Worm (Caenorhabditis elegans) whole organism, young adult: ENCODE data around the gene cks-1.

Source experiments
- B0261.1 ChIP-seq: sonication (generic microtip); optimal IDR thresholded peaks from 2 replicates; lab custom pipeline; 2016; ENCODE audit warnings: mild to moderate bottlenecking, missing genetic modification characterization, moderate library complexity, missing compliant biosample characterization
- F22D6.2 ChIP-seq: sonication (generic microtip); optimal IDR thresholded peaks from 2 replicates; lab custom pipeline; 2016; ENCODE audit warnings: mild to moderate bottlenecking, missing genetic modification characterization, missing compliant biosample characterization
- F39B2.1 ChIP-seq: fragments of 200-800 bp; sonication (Bioruptor generic); IDR thresholded peaks from 2 replicates; pipeline ENCODE4 v1.3.6; 2022; ENCODE audit warnings: missing genetic modification reagents, missing genetic modification characterization, missing compliant biosample characterization
- K11D2.4 ChIP-seq: fragments of 200-800 bp; sonication (Bioruptor generic); IDR thresholded peaks from 2 replicates; pipeline ENCODE4 v1.3.6; 2022; ENCODE audit warnings: missing genetic modification reagents, missing genetic modification characterization, missing compliant biosample characterization
- K12H6.12 ChIP-seq: fragments of 200-800 bp; sonication (Bioruptor generic); optimal IDR thresholded peaks from 2 replicates; lab custom pipeline; 2018; ENCODE audit warnings: mild to moderate bottlenecking, missing genetic modification characterization, missing compliant biosample characterization
- Y56A3A.18 ChIP-seq: fragments of 200-800 bp; sonication (Bioruptor generic); IDR thresholded peaks from 2 replicates; pipeline ENCODE4 v1.3.6; 2022; ENCODE audit warnings: missing genetic modification reagents, missing genetic modification characterization, missing compliant biosample characterization
- Y79H2A.3 ChIP-seq: fragments of 200-800 bp; sonication (Bioruptor generic); conservative IDR thresholded peaks from 2 replicates; pipeline ENCODE4 v1.3.6; 2022; ENCODE audit warnings: missing genetic modification reagents, missing genetic modification characterization, missing compliant biosample characterization
- ZK185.1 ChIP-seq: sonication (generic microtip); optimal IDR thresholded peaks from 2 replicates; lab custom pipeline; 2016; ENCODE audit warnings: mild to moderate bottlenecking, missing genetic modification characterization, missing compliant biosample characterization; ENCODE audit not compliant: poor library complexity, severe bottlenecking
- akir-1 ChIP-seq: fragments of 200-800 bp; sonication (Bioruptor generic); optimal IDR thresholded peaks from 2 replicates; lab custom pipeline; 2018; ENCODE audit warnings: mild to moderate bottlenecking, missing genetic modification characterization, moderate library complexity, missing compliant biosample characterization
- aptf-3 ChIP-seq: fragments of 200-800 bp; sonication (Bioruptor generic); IDR thresholded peaks from 2 replicates; pipeline ENCODE4 v1.3.6; 2022; ENCODE audit warnings: missing genetic modification characterization, missing compliant biosample characterization
- attf-3 ChIP-seq: fragments of 200-800 bp; sonication (Bioruptor generic); conservative IDR thresholded peaks from 2 replicates; pipeline ENCODE4 v1.3.6; 2022; ENCODE audit warnings: missing genetic modification reagents, missing genetic modification characterization, missing compliant biosample characterization
- attf-5 ChIP-seq: fragments of 200-800 bp; sonication (Bioruptor generic); optimal IDR thresholded peaks from 2 replicates; lab custom pipeline; 2018; ENCODE audit warnings: mild to moderate bottlenecking, missing genetic modification characterization, missing compliant biosample characterization
- attf-6 ChIP-seq: fragments of 200-800 bp; sonication (Bioruptor generic); IDR thresholded peaks from 2 replicates; pipeline ENCODE4 v1.3.6; 2022; ENCODE audit warnings: missing genetic modification reagents, missing genetic modification characterization, missing compliant biosample characterization
- ccch-3 ChIP-seq: fragments of 200-800 bp; sonication (Bioruptor generic); optimal IDR thresholded peaks from 2 replicates; lab custom pipeline; 2018; ENCODE audit warnings: mild to moderate bottlenecking, missing genetic modification characterization, missing compliant biosample characterization
- cebp-1 ChIP-seq, 2 experiments: fragments of 200-800 bp in 1 of 2; sonication (Bioruptor generic) in 1 of 2; sonication (generic microtip) in 1 of 2; IDR thresholded peaks in 1 of 2; optimal IDR thresholded peaks in 1 of 2; 2 replicates each; pipeline versions ENCODE4 v1.3.6 to Lab custom; 2017 to 2022; ENCODE audit warnings: missing compliant biosample characterization in 2 of 2, missing genetic modification characterization in 2 of 2, mild to moderate bottlenecking in 1 of 2, missing genetic modification reagents in 1 of 2, moderate library complexity in 1 of 2
- ceh-58 ChIP-seq: fragments of 200-800 bp; sonication (Bioruptor generic); IDR thresholded peaks from 2 replicates; pipeline ENCODE4 v1.3.6; 2022; ENCODE audit warnings: missing genetic modification characterization, missing compliant biosample characterization
- dpff-1 ChIP-seq: sonication (generic microtip); optimal IDR thresholded peaks from 2 replicates; lab custom pipeline; 2017; ENCODE audit warnings: mild to moderate bottlenecking, missing genetic modification characterization, missing compliant biosample characterization
- egl-44 ChIP-seq: fragments of 200-800 bp; sonication (Bioruptor generic); IDR thresholded peaks from 2 replicates; pipeline ENCODE4 v1.3.6; 2022; ENCODE audit warnings: missing genetic modification reagents, missing genetic modification characterization, missing compliant biosample characterization
- ets-4 ChIP-seq: fragments of 200-800 bp; sonication (Bioruptor generic); optimal IDR thresholded peaks from 2 replicates; lab custom pipeline; 2018; ENCODE audit warnings: mild to moderate bottlenecking, missing genetic modification characterization, missing compliant biosample characterization
- gei-17 ChIP-seq: fragments of 200-800 bp; sonication (Bioruptor generic); optimal IDR thresholded peaks from 2 replicates; lab custom pipeline; 2018; ENCODE audit warnings: mild to moderate bottlenecking, missing genetic modification characterization, missing compliant biosample characterization
- hmg-1.2 ChIP-seq: fragments of 200-800 bp; sonication (Bioruptor generic); IDR thresholded peaks from 2 replicates; pipeline ENCODE4 v1.3.6; 2022; ENCODE audit warnings: missing genetic modification reagents, missing genetic modification characterization, missing compliant biosample characterization
- hsf-1 ChIP-seq: fragments of 200-800 bp; sonication (Bioruptor generic); IDR thresholded peaks from 2 replicates; pipeline ENCODE4 v1.3.6; 2022; ENCODE audit warnings: missing genetic modification reagents, missing genetic modification characterization, missing compliant biosample characterization
- lin-26 ChIP-seq: fragments of 200-800 bp; sonication (Bioruptor generic); IDR thresholded peaks from 2 replicates; pipeline ENCODE4 v1.3.6; 2022; ENCODE audit warnings: missing genetic modification reagents, missing genetic modification characterization, missing compliant biosample characterization
- lin-40 ChIP-seq: sonication (generic microtip); optimal IDR thresholded peaks from 2 replicates; lab custom pipeline; 2016; ENCODE audit warnings: missing genetic modification characterization, mild to moderate bottlenecking, missing compliant biosample characterization, missing genotype, missing genetic modification reagents
- lin-54 ChIP-seq: fragments of 200-800 bp; sonication (Bioruptor generic); optimal IDR thresholded peaks from 2 replicates; lab custom pipeline; 2018; ENCODE audit warnings: mild to moderate bottlenecking, missing genetic modification characterization, missing compliant biosample characterization
- madf-3 ChIP-seq: fragments of 200-800 bp; sonication (Bioruptor generic); IDR thresholded peaks from 2 replicates; pipeline ENCODE4 v1.3.6; 2022; ENCODE audit warnings: missing genetic modification reagents, missing genetic modification characterization, missing compliant biosample characterization
- nfya-1 ChIP-seq: sonication (generic microtip); optimal IDR thresholded peaks from 2 replicates; lab custom pipeline; 2017; ENCODE audit warnings: antibody characterized with exemption, missing compliant biosample characterization, missing genetic modification characterization, borderline replicate concordance; ENCODE audit not compliant: insufficient read depth
- nfyb-1 ChIP-seq: fragments of 200-800 bp; sonication (Bioruptor generic); IDR thresholded peaks from 2 replicates; pipeline ENCODE4 v1.3.6; 2022; ENCODE audit warnings: missing genetic modification reagents, missing genetic modification characterization, missing compliant biosample characterization
- nhr-120 ChIP-seq: fragments of 200-800 bp; sonication (Bioruptor generic); IDR thresholded peaks from 2 replicates; pipeline ENCODE4 v1.3.6; 2022; ENCODE audit warnings: missing genetic modification characterization, missing compliant biosample characterization
- nhr-90 ChIP-seq: sonication (generic microtip); optimal IDR thresholded peaks from 2 replicates; lab custom pipeline; 2016; ENCODE audit warnings: missing genotype, mild to moderate bottlenecking, missing genetic modification characterization, missing compliant biosample characterization
- pha-4 ChIP-seq: fragments of 150-350 bp; sonication (generic microtip); optimal IDR thresholded peaks from 2 replicates; lab custom pipeline; 2014; ENCODE audit warnings: missing biosample characterization, missing genetic modification reagents, missing genetic modification characterization
- rcor-1 ChIP-seq: fragments of 200-800 bp; sonication (Bioruptor generic); IDR thresholded peaks from 2 replicates; pipeline ENCODE4 v1.3.6; 2022; ENCODE audit warnings: missing genetic modification reagents, missing genetic modification characterization, missing compliant biosample characterization
- repo-1 ChIP-seq: sonication (generic microtip); optimal IDR thresholded peaks from 2 replicates; lab custom pipeline; 2017; ENCODE audit warnings: mild to moderate bottlenecking, missing genetic modification characterization, missing compliant biosample characterization
- snpc-1.1 ChIP-seq: sonication (generic microtip); optimal IDR thresholded peaks from 2 replicates; lab custom pipeline; 2017; ENCODE audit warnings: missing genetic modification characterization, mild to moderate bottlenecking, missing compliant biosample characterization, antibody characterized with exemption, moderate library complexity, missing genotype, missing genetic modification reagents; ENCODE audit not compliant: insufficient read depth
- snpc-1.3 ChIP-seq: sonication (generic microtip); optimal IDR thresholded peaks from 2 replicates; lab custom pipeline; 2017; ENCODE audit warnings: missing genetic modification characterization, mild to moderate bottlenecking, missing compliant biosample characterization, antibody characterized with exemption, moderate library complexity, missing genotype, missing genetic modification reagents; ENCODE audit not compliant: insufficient read depth
- snpc-4 ChIP-seq, 5 experiments: fragments of 150-350 bp in 1 of 5; sonication (generic microtip) in 4 of 5; optimal IDR thresholded peaks; 2 replicates each; lab custom pipeline; 2014 to 2018; ENCODE audit warnings: missing genetic modification characterization in 5 of 5, missing biosample characterization in 3 of 5, antibody characterized with exemption in 2 of 5, mild to moderate bottlenecking in 2 of 5, missing compliant biosample characterization in 2 of 5, missing genotype in 2 of 5, moderate library complexity in 2 of 5, missing genetic modification reagents in 1 of 5
- somi-1 ChIP-seq: fragments of 200-800 bp; sonication (Bioruptor generic); optimal IDR thresholded peaks from 2 replicates; lab custom pipeline; 2018; ENCODE audit warnings: mild to moderate bottlenecking, missing genetic modification characterization, missing compliant biosample characterization
- sptf-2 ChIP-seq: fragments of 200-800 bp; sonication (Bioruptor generic); optimal IDR thresholded peaks from 2 replicates; lab custom pipeline; 2018; ENCODE audit warnings: mild to moderate bottlenecking, missing genetic modification characterization, missing compliant biosample characterization
- tbp1 ChIP-seq: fragments of 200-800 bp; sonication (Bioruptor generic); optimal IDR thresholded peaks from 2 replicates; lab custom pipeline; 2018; ENCODE audit warnings: mild to moderate bottlenecking, missing genetic modification characterization, missing compliant biosample characterization
- tlf-1 ChIP-seq: fragments of 200-800 bp; sonication (Bioruptor generic); optimal IDR thresholded peaks from 2 replicates; lab custom pipeline; 2018; ENCODE audit warnings: mild to moderate bottlenecking, missing genetic modification characterization, missing compliant biosample characterization
- unc-62 ChIP-seq: fragments of 150-350 bp; optimal IDR thresholded peaks from 2 replicates; lab custom pipeline; 2014; ENCODE audit warnings: missing biosample characterization, missing genetic modification reagents, missing genetic modification characterization
- zfh-2 ChIP-seq: fragments of 200-800 bp; sonication (Bioruptor generic); conservative IDR thresholded peaks from 2 replicates; pipeline ENCODE4 v1.3.6; 2022; ENCODE audit warnings: missing genetic modification reagents, missing genetic modification characterization, missing compliant biosample characterization
- ztf-22 ChIP-seq: fragments of 200-800 bp; sonication (Bioruptor generic); optimal IDR thresholded peaks from 2 replicates; lab custom pipeline; 2018; ENCODE audit warnings: mild to moderate bottlenecking, missing genetic modification characterization, moderate library complexity, missing compliant biosample characterization
- ztf-25 ChIP-seq: fragments of 200-800 bp; sonication (Bioruptor generic); IDR thresholded peaks from 2 replicates; pipeline ENCODE4 v1.3.6; 2022; ENCODE audit warnings: missing genetic modification reagents, missing genetic modification characterization, missing compliant biosample characterization
- ztf-28 ChIP-seq: fragments of 200-800 bp; sonication (Bioruptor generic); IDR thresholded peaks from 2 replicates; pipeline ENCODE4 v1.3.6; 2022; ENCODE audit warnings: missing genetic modification reagents, missing genetic modification characterization, missing compliant biosample characterization
- ztf-3 ChIP-seq: fragments of 200-800 bp; sonication (Bioruptor generic); optimal IDR thresholded peaks from 2 replicates; lab custom pipeline; 2018; ENCODE audit warnings: mild to moderate bottlenecking, missing genetic modification characterization, missing compliant biosample characterization

Gene cks-1

ce11 chrIV:8527598-8528012 lies 13.9 kb downstream of the cks-1 start (continued):
- peak; percentile 85; the same call in 1 of the 2 replicates for TF ChIP-seq egl-44
- TF ChIP-seq gei-17 (GFP tag; lab: Kevin White, UChicago): peak; percentile 70
- TF ChIP-seq ceh-58 (GFP tag; lab: Robert Waterston, UW): no peak
- TF ChIP-seq Y79H2A.3 (GFP tag; lab: Robert Waterston, UW): 0 out of 2 replicates have a peak, but pooled peaks have one; percentile 62
- TF ChIP-seq Y56A3A.18 (GFP tag; lab: Robert Waterston, UW): no peak
- peak; percentile 96 for TF ChIP-seq somi-1
- TF ChIP-seq aptf-3 (GFP tag; lab: Robert Waterston, UW): no peak
- no peak for TF ChIP-seq dpff-1 (tag; lab: Kevin White, UChicago)
- TF ChIP-seq akir-1: no peak
- no peak for TF ChIP-seq snpc-1.1 (tag; lab: Kevin White, UChicago)
- TF ChIP-seq tlf-1 (GFP tag; lab: Kevin White, UChicago): peak; percentile 87
- peak; percentile 88 for TF ChIP-seq nhr-90
- TF ChIP-seq ccch-3 (GFP tag; lab: Kevin White, UChicago): no peak
- TF ChIP-seq attf-3: no peak
- TF ChIP-seq attf-5: peak; percentile 60
- TF ChIP-seq F39B2.1 (GFP tag; lab: Robert Waterston, UW): no peak
- TF ChIP-seq ztf-22: peak; percentile 99
- TF ChIP-seq ets-4 (GFP tag; lab: Kevin White, UChicago): peak; percentile 97
- TF ChIP-seq pha-4 (tag; lab: Kevin White, UChicago): peak; percentile 78
- no peak for TF ChIP-seq ztf-28
- TF ChIP-seq unc-62: peak; percentile 57
- peak; percentile 75 for TF ChIP-seq hmg-1.2
- no peak for TF ChIP-seq cebp-1 (GFP tag; IDR thresholded peaks at IDR 0.05; lab: Robert Waterston, UW)
- TF ChIP-seq cebp-1 (tag; optimal IDR thresholded peaks at IDR 0.05; lab: Kevin White, UChicago): peak; percentile 84
- TF ChIP-seq snpc-4 (GFP tag; optimal IDR thresholded peaks at IDR 0.05; lab: Kevin White, UChicago): no peak
- peak in 3 of 4 experiments; percentile 13 to 68 (median 59) for TF ChIP-seq snpc-4 (tag; optimal IDR thresholded peaks at IDR 0.05; lab: Kevin White, UChicago)
- TF ChIP-seq tbp1 (GFP tag; lab: Kevin White, UChicago): peak; percentile 68
- peak; percentile 86 for TF ChIP-seq nfyb-1 (GFP tag; lab: Robert Waterston, UW)
- TF ChIP-seq snpc-1.3: no peak
- TF ChIP-seq ztf-3: peak; percentile 61
- peak; percentile 93 for TF ChIP-seq F22D6.2 (tag; lab: Kevin White, UChicago)
- TF ChIP-seq attf-6 (GFP tag; lab: Robert Waterston, UW): no peak
- TF ChIP-seq ZK185.1 (tag; lab: Kevin White, UChicago): peak; percentile 34
- peak; percentile 16 for TF ChIP-seq lin-54 (GFP tag; lab: Kevin White, UChicago)
- peak; percentile 43 for TF ChIP-seq repo-1 (tag; lab: Kevin White, UChicago)
- TF ChIP-seq rcor-1 (GFP tag; lab: Robert Waterston, UW): no peak
- TF ChIP-seq sptf-2: peak; percentile 22
- no peak for TF ChIP-seq zfh-2 (GFP tag; lab: Robert Waterston, UW)
- no peak for TF ChIP-seq nhr-120 (GFP tag; lab: Robert Waterston, UW)
- TF ChIP-seq lin-40: peak; percentile 93
- 0 out of 2 replicates have a peak, but pooled peaks have one; percentile 17 for TF ChIP-seq lin-26 (GFP tag; lab: Robert Waterston, UW)
- peak; percentile 67 for TF ChIP-seq K12H6.12 (tag; lab: Kevin White, UChicago)
- peak; percentile 70; the same call in 1 of the 2 replicates for TF ChIP-seq hsf-1
- peak; percentile 62; the same call in 1 of the 2 replicates for TF ChIP-seq K11D2.4 (GFP tag; lab: Robert Waterston, UW)
- TF ChIP-seq B0261.1 (tag; lab: Kevin White, UChicago): no peak
- no peak for TF ChIP-seq ztf-25 (GFP tag; lab: Robert Waterston, UW)
- no peak for TF ChIP-seq nfya-1 (tag; lab: Kevin White, UChicago)
- TF ChIP-seq madf-3 (GFP tag; lab: Robert Waterston, UW): no peak
